Worm (Caenorhabditis elegans) whole organism, late embryonic: ENCODE measurements around the gene F41F3.1.

ENCODE experiments used
- hlh-6 ChIP-seq: sonication (generic microtip); optimal IDR thresholded peaks from 2 replicates; lab custom pipeline; 2016; ENCODE audit warnings: missing genotype, missing genetic modification characterization, missing compliant biosample characterization
- npax-4 ChIP-seq: sonication (generic microtip); optimal IDR thresholded peaks from 2 replicates; lab custom pipeline; 2016; ENCODE audit warnings: missing genetic modification characterization, missing compliant biosample characterization
- unc-55 ChIP-seq: sonication (generic microtip); optimal IDR thresholded peaks from 2 replicates; lab custom pipeline; 2017; ENCODE audit warnings: missing biosample characterization, missing genetic modification reagents, missing genetic modification characterization

- TF ChIP-seq hlh-6 (tag; lab: Kevin White, UChicago), result no peak
- no peak for TF ChIP-seq unc-55 (GFP tag; lab: Kevin White, UChicago)
- TF ChIP-seq npax-4 (tag; lab: Kevin White, UChicago), result no peak
Measured at ce11 chrV:4676092-4676491, 21.7 kb downstream of the F41F3.1 start, which contains the start of gene K03B4.6.
